Worm (Caenorhabditis elegans): Measurements from ENCODE around the gene nmy-1.

ce11 chrX:2940572-2940971 is 31.2 kb downstream of the nmy-1 start, which contains the start of gene pfk-1.1:
- TF ChIP-seq him-1 (tag; optimal IDR thresholded peaks at IDR 0.05) (no peak), W03F9.2 (tag; optimal IDR thresholded peaks at IDR 0.05) (no peak), dao-5 (tag; optimal IDR thresholded peaks at IDR 0.05) (no peak)
